Worm (Caenorhabditis elegans): Measurements from ENCODE around the gene srx-121.

DNA sequence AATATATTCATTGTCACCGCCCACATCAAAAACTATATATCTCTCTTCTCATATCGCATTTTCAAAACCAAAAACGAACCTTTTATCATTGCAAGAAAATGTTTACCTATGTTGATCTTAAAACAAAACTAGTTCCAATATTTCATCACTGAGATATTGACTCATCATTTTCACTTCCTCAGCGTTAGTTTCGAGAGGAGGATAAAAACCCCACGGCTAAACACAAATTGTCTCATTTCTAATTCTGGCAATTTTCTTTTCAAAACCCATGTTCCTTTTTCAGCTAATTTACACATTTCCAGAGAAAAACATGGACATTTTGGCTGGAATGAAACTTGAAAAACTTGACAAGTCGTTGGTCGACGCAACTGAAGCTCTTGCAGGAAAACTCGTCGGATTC lies 36.0 kb upstream of the srx-121 start, which contains the start of gene T20D4.7:
- TF ChIP-seq mab-5 (tag; optimal IDR thresholded peaks at IDR 0.05), result no peak
- no peak for TF ChIP-seq nhr-11 (tag; optimal IDR thresholded peaks at IDR 0.05)
- no peak for TF ChIP-seq unc-39 (tag; optimal IDR thresholded peaks at IDR 0.05)
- TF ChIP-seq snpc-4 (tag; optimal IDR thresholded peaks at IDR 0.05), result no peak
- TF ChIP-seq skn-1 (tag; optimal IDR thresholded peaks at IDR 0.05), result no peak
- no peak for TF ChIP-seq mdl-1 (tag; optimal IDR thresholded peaks at IDR 0.05)
- TF ChIP-seq mbf-1 (tag; optimal IDR thresholded peaks at IDR 0.05), result no peak
- no peak for TF ChIP-seq blmp-1 (tag; optimal IDR thresholded peaks at IDR 0.05; ENCODE audit: insufficient read depth)
- no peak for TF ChIP-seq nhr-10 (tag; optimal IDR thresholded peaks at IDR 0.05)
- no peak for TF ChIP-seq lin-13 (GFP tag; optimal IDR thresholded peaks at IDR 0.05)
- TF ChIP-seq nhr-25 (tag; optimal IDR thresholded peaks at IDR 0.05), result no peak
- TF ChIP-seq peb-1 (tag; optimal IDR thresholded peaks at IDR 0.05), result no peak

Data from whole organism, L2 larva.